Worm (Caenorhabditis elegans) whole organism, early embryonic: ENCODE measurements around the gene srh-31.

ENCODE experiments used
- B0310.2 ChIP-seq: sonication (generic microtip); optimal IDR thresholded peaks from 2 replicates; lab custom pipeline; 2016; ENCODE audit warnings: mild to moderate bottlenecking, missing genetic modification characterization, missing compliant biosample characterization
- F13C5.2 ChIP-seq: sonication (generic microtip); optimal IDR thresholded peaks from 2 replicates; lab custom pipeline; 2017; ENCODE audit warnings: mild to moderate bottlenecking, missing genetic modification characterization, inconsistent platforms, missing compliant biosample characterization
- aly-1 ChIP-seq: sonication (generic microtip); optimal IDR thresholded peaks from 2 replicates; lab custom pipeline; 2016; ENCODE audit warnings: missing genetic modification characterization, missing compliant biosample characterization
- ama-1 ChIP-seq: fragments of 150-350 bp; optimal IDR thresholded peaks from 2 replicates; lab custom pipeline; 2014
- ceh-13 ChIP-seq: fragments of 200-800 bp; sonication (Bioruptor generic); optimal IDR thresholded peaks from 2 replicates; lab custom pipeline; 2018; ENCODE audit warnings: mild to moderate bottlenecking, missing genetic modification characterization, missing compliant biosample characterization
- ceh-36 ChIP-seq: sonication (generic microtip); optimal IDR thresholded peaks from 2 replicates; lab custom pipeline; 2016; ENCODE audit warnings: missing genetic modification characterization, inconsistent platforms, missing compliant biosample characterization
- ets-7 ChIP-seq: sonication (generic microtip); optimal IDR thresholded peaks from 2 replicates; lab custom pipeline; 2016; ENCODE audit warnings: missing genotype, missing genetic modification characterization, missing compliant biosample characterization
- flt-1 ChIP-seq: fragments of 200-800 bp; sonication (Bioruptor generic); IDR thresholded peaks from 2 replicates; pipeline ENCODE4 v1.3.6; 2022; ENCODE audit warnings: missing genetic modification characterization, missing compliant biosample characterization
- hmbx-1 ChIP-seq: sonication (generic microtip); optimal IDR thresholded peaks from 2 replicates; lab custom pipeline; 2016; ENCODE audit warnings: mild to moderate bottlenecking, missing genetic modification characterization, missing compliant biosample characterization
- hmg-4 ChIP-seq: fragments of 200-800 bp; sonication (Bioruptor generic); optimal IDR thresholded peaks from 2 replicates; lab custom pipeline; 2018; ENCODE audit warnings: mild to moderate bottlenecking, missing genetic modification characterization, missing compliant biosample characterization
- hnd-1 ChIP-seq: sonication (generic microtip); optimal IDR thresholded peaks from 2 replicates; lab custom pipeline; 2016; ENCODE audit warnings: missing genetic modification characterization, missing compliant biosample characterization
- pes-1 ChIP-seq: fragments of 200-800 bp; sonication (Bioruptor generic); IDR thresholded peaks from 2 replicates; pipeline ENCODE4 v1.3.6; 2022; ENCODE audit warnings: missing genetic modification reagents, missing genetic modification characterization, missing compliant biosample characterization
- scrt-1 ChIP-seq: fragments of 200-800 bp; sonication (Bioruptor generic); IDR thresholded peaks from 2 replicates; pipeline ENCODE4 v1.3.6; 2022; ENCODE audit warnings: missing genetic modification characterization, missing compliant biosample characterization
- sea-1 ChIP-seq: fragments of 200-800 bp; sonication (Bioruptor generic); conservative IDR thresholded peaks from 2 replicates; pipeline ENCODE4 v1.3.6; 2022; ENCODE audit warnings: missing genetic modification characterization, missing compliant biosample characterization
- tbx-11 ChIP-seq: fragments of 200-800 bp; sonication (Bioruptor generic); IDR thresholded peaks from 2 replicates; pipeline ENCODE4 v1.3.6; 2022; ENCODE audit warnings: missing genetic modification characterization, missing compliant biosample characterization
- tbx-37 ChIP-seq: fragments of 200-800 bp; sonication (Bioruptor generic); conservative IDR thresholded peaks from 2 replicates; pipeline ENCODE4 v1.3.6; 2022; ENCODE audit warnings: missing genetic modification reagents, missing genetic modification characterization, missing compliant biosample characterization
- tra-4 ChIP-seq: sonication (generic microtip); optimal IDR thresholded peaks from 2 replicates; lab custom pipeline; 2017; ENCODE audit warnings: missing genetic modification characterization, missing compliant biosample characterization

srh-31 gene

ce11 chrV:17722553-17722952 is 15.4 kb downstream of the srh-31 start:
- TF ChIP-seq ama-1 (lab: Kevin White, UChicago) (no peak), tra-4 (tag; lab: Kevin White, UChicago) (no peak), hmbx-1 (tag; lab: Kevin White, UChicago) (no peak), sea-1 (GFP tag; lab: Robert Waterston, UW) (no peak), tbx-37 (GFP tag; lab: Robert Waterston, UW) (no peak), hnd-1 (tag; lab: Kevin White, UChicago) (no peak), scrt-1 (GFP tag; lab: Robert Waterston, UW) (no peak), F13C5.2 (tag; lab: Kevin White, UChicago) (no peak), ets-7 (tag; lab: Kevin White, UChicago) (no peak), hmg-4 (no peak), aly-1 (tag; lab: Kevin White, UChicago) (no peak), B0310.2 (tag; lab: Kevin White, UChicago) (no peak)

DNA sequence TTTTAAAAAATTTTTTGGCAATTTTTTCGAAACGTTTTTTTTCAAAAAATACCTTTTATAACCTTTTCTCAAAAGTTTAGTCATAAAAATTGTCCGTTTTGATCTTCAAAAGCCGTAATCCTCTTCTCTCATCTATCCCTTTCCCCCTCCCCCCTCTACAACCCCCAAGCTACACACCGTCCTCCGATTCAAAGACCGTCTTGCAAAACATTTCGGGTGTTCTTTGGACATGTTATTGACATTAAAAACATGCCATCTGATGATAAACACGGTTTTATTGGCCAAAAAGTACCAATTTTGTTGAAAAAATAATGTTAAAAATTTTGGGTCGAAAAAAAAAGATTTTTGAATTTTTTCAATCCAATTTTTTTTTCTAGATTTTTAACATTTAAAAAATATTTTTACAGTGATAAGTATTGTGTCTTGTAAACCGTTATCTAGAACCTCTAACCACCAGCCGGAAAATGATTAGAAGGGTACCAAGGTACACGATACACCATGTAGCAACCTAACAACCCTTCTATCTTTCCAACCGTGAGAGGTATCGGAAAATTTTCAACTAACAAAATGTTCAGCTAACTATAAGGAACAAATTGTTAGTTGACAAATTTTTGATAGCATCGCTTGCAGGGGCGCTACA is 16.1 kb downstream of the srh-31 start:
- TF ChIP-seq flt-1 (no peak), hmbx-1 (tag; lab: Kevin White, UChicago) (no peak), hnd-1 (tag; lab: Kevin White, UChicago) (no peak), aly-1 (tag; lab: Kevin White, UChicago) (no peak), F13C5.2 (tag; lab: Kevin White, UChicago) (no peak), B0310.2 (tag; lab: Kevin White, UChicago) (no peak), scrt-1 (GFP tag; lab: Robert Waterston, UW) (no peak), ets-7 (tag; lab: Kevin White, UChicago) (no peak), pes-1 (GFP tag; lab: Robert Waterston, UW) (no peak), sea-1 (GFP tag; lab: Robert Waterston, UW) (no peak), tbx-11 (GFP tag; lab: Robert Waterston, UW) (no peak), ceh-36 (tag; lab: Kevin White, UChicago) (no peak), ceh-13 (GFP tag; lab: Kevin White, UChicago) (no peak), tra-4 (tag; lab: Kevin White, UChicago) (no peak), tbx-37 (GFP tag; lab: Robert Waterston, UW) (no peak)

DNA sequence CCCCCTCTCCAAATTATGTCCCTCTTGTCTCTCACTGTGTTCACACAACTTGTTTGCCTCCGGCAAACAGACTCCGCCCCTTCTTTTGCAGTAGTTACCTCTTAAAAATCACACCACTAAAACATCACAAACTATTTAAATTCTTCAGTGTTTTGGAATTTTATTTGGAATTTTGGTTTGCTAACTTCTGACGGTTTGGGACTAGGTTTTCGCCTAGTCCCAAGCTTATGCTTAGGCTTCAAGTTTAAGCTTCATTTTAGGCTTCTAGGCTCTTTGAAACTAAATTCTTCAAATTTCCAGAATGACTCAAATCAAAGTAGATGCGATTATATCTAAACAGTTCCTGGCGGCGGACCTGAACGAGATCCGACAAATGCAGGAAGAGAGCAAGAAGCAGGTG is 17.6 kb downstream of the srh-31 start, which contains the start of gene fat-5:
TSS of gene fat-5 (plus strand) at position 301 of the 400 bp plus-strand sequence.
- TF ChIP-seq ama-1 (lab: Kevin White, UChicago) (no peak), tbx-37 (GFP tag; lab: Robert Waterston, UW) (no peak), flt-1 (no peak), hnd-1 (tag; lab: Kevin White, UChicago) (no peak), pes-1 (GFP tag; lab: Robert Waterston, UW) (no peak), ceh-13 (GFP tag; lab: Kevin White, UChicago) (no peak), sea-1 (GFP tag; lab: Robert Waterston, UW) (no peak), ets-7 (tag; lab: Kevin White, UChicago) (no peak), scrt-1 (GFP tag; lab: Robert Waterston, UW) (no peak), tra-4 (tag; lab: Kevin White, UChicago) (no peak), hmg-4 (no peak), hmbx-1 (tag; lab: Kevin White, UChicago) (no peak), ceh-36 (tag; lab: Kevin White, UChicago) (no peak), B0310.2 (tag; lab: Kevin White, UChicago) (no peak), F13C5.2 (tag; lab: Kevin White, UChicago) (no peak), tbx-11 (GFP tag; lab: Robert Waterston, UW) (no peak), aly-1 (tag; lab: Kevin White, UChicago) (no peak)

- TF ChIP-seq flt-1 (no peak), ceh-36 (tag; lab: Kevin White, UChicago) (peak; percentile 69)
Observed at ce11 chrV:17728336-17728735, 21.2 kb downstream of the srh-31 start.

DNA sequence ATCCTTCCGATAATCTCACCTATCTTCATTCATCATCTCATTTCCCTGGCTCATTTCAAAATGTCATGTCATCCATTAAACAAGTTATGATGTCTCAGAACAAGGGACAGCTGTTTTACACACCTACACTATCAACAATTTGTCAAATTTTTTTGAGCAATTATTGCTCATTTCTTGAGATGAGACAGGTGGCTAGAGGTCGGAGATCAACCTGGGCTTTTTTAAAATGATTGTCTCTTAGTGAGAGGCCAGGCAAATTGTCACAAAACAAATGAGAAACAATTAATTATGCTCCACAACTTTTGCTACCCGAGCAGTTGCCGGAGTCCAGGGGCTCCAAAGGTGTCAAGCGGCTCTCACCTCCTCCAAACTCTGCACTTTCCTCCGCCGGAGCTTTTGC is 21.6 kb downstream of the srh-31 start:
- TF ChIP-seq ceh-13 (GFP tag; lab: Kevin White, UChicago) (no peak), ama-1 (lab: Kevin White, UChicago) (no peak), tbx-11 (GFP tag; lab: Robert Waterston, UW) (no peak), scrt-1 (GFP tag; lab: Robert Waterston, UW) (no peak), aly-1 (tag; lab: Kevin White, UChicago) (no peak), ets-7 (tag; lab: Kevin White, UChicago) (no peak), F13C5.2 (tag; lab: Kevin White, UChicago) (no peak), ceh-36 (tag; lab: Kevin White, UChicago) (no peak), sea-1 (GFP tag; lab: Robert Waterston, UW) (no peak), tbx-37 (GFP tag; lab: Robert Waterston, UW) (no peak), B0310.2 (tag; lab: Kevin White, UChicago) (no peak), flt-1 (no peak), hmg-4 (no peak), hnd-1 (tag; lab: Kevin White, UChicago) (no peak), pes-1 (GFP tag; lab: Robert Waterston, UW) (no peak)

DNA sequence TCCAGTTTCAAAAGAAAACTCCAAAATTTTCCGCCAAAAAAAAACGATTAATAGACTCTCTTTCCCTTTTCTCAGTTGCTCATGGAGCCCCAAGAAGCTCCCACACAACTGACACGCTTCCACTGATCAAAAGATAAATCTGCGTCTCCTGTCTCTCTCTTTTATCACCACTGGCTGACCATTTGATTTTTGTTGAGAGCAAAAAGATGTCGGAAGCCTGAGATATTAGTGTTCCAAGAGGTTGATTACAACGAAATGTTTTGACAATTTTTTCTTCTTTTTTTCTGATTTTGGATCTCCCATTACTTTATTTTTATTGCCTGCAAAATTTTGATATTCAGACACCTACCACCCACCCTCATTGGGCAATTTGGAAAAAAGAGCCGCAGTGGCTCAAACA is 25.4 kb downstream of the srh-31 start, which contains the start of gene twk-42:
TSS of gene twk-42 (minus strand) at position 101 of the 400 bp plus-strand sequence.
- TF ChIP-seq B0310.2 (tag; lab: Kevin White, UChicago) (no peak), aly-1 (tag; lab: Kevin White, UChicago) (no peak), ceh-36 (tag; lab: Kevin White, UChicago) (no peak), hnd-1 (tag; lab: Kevin White, UChicago) (no peak), F13C5.2 (tag; lab: Kevin White, UChicago) (no peak), ceh-13 (GFP tag; lab: Kevin White, UChicago) (no peak), tbx-11 (GFP tag; lab: Robert Waterston, UW) (no peak)

DNA sequence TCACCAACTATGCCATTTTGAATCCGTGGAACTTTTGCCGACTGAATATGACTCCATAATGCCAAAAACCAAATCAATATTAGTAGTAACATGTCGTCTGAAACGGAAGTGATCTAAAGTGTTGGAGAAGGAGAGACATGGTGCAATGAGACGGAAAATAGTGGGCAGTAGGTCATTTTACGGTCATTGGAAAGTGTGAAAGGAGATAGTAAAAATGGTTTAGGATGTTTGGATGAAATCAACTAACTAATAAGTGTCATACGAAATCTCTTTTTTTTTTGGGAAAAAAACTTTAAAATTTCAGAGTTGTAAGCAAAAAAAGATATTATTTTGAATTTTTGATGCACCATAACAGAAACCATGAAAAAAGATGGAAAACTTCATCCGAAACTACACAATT is 32.7 kb downstream of the srh-31 start, which contains the start of gene cutl-4:
TSS of gene cutl-4 (minus strand) at position 101 of the 400 bp plus-strand sequence.
- TF ChIP-seq ets-7 (tag; lab: Kevin White, UChicago) (no peak), tra-4 (tag; lab: Kevin White, UChicago) (no peak), hmg-4 (no peak), tbx-11 (GFP tag; lab: Robert Waterston, UW) (no peak), aly-1 (tag; lab: Kevin White, UChicago) (no peak), ama-1 (lab: Kevin White, UChicago) (no peak)
